Worm (Caenorhabditis elegans) whole organism, dauer: ENCODE data around the gene daf-5.
"Not testable (repeated sequence)": the region's sequence is repeated elsewhere in the genome, so short reads cannot be mapped to it uniquely, and the experiment has no call there.

Experiments used
- unc-62 ChIP-seq: sonication (generic microtip); optimal IDR thresholded peaks from 2 replicates; lab custom pipeline; 2017; ENCODE audit warnings: missing biosample characterization, missing genetic modification reagents, missing genetic modification characterization

The daf-5 gene

ce11 chrII:14037484-14038303 lies 14.4 kb downstream of the daf-5 start:
- TF ChIP-seq unc-62 = no peak

DNA sequence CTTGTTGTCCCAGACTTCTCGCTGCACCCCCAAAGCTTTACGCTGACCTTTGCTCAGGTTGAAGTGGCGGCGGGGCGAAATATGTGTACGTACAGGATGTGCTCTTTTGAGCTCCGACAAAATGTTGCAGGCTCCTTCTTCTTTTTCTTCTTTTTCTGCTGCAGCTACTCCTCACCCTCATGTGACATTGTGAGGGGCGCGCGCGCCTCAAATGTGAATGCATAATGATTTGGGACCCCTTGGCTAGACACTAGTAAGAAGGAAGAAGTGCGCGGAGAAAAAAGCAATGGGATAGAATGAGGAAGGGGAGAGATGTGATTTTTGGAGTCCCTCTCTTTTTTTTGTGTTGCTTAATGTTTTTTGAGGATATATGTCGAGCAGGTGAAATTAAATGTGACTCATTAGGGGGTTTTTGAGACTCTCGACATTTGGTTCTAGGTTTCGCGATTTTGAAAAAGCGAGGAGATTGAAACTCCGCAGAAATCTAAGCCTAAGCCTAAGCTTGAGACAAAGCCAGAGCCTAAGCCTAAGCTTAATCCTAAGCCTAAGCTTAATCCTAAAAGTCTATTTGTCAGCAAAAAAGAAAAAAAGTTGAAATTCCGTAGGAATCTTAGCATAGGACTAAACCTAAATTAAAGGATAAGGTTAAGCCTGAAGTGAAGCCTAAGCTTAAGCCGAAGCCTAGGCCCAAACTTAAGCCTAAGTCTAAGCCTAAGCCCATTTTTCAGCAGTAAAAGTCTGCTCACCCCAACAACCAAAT lies 15.2 kb downstream of the daf-5 start:
- TF ChIP-seq unc-62 = no peak

DNA sequence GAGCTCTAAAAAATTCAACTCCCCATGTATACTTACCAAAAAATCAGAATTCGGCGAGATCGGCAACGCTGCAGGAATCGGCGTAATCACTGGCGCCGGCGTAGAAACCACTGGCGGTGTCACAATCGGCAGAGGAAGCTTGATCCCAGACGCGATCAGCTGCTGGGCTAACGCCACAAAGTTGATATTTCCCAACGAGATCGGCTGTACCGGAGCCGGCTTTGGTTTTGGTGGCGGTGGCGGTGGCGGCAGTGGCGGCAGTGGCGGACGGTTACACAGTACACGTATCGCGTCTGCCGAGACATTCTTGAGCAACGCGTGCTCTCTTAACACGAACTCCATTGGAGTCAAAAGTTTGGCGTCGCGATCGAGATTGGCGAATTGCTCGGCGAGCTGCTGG lies 17.5 kb downstream of the daf-5 start:
- no peak for TF ChIP-seq unc-62

- no peak for TF ChIP-seq unc-62
Measured at ce11 chrII:14032705-14033104, 19.4 kb downstream of the daf-5 start.

DNA sequence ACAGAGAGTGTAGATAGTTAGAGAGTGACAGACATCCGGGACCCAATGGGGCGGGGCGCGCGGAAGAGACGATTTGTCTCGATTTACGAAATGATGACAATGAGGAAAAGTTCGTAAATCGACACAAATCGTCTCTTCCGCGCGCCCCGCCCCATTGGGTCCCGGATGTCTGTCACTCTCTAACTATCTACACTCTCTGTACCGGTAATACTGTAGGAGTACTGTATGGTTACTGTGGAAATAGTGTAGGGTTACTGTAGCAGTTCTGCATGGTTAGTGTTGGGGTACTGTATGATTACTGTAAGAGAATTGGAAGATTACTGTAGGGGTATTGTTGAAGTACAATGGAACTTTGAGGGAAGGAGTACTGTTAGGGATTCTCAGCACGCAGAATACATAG lies 30.9 kb downstream of the daf-5 start, which contains the start of gene F01D5.10:
Gene F01D5.10 (minus strand): TSS at position 101 of the 400 bp plus-strand sequence.
- TF ChIP-seq unc-62 = not testable (repeated sequence)

ce11 chrII:14018887-14019286 lies 33.2 kb downstream of the daf-5 start:
- TF ChIP-seq unc-62 = no peak

ce11 chrII:14018192-14018591 lies 33.9 kb downstream of the daf-5 start:
- TF ChIP-seq unc-62 = no peak

DNA sequence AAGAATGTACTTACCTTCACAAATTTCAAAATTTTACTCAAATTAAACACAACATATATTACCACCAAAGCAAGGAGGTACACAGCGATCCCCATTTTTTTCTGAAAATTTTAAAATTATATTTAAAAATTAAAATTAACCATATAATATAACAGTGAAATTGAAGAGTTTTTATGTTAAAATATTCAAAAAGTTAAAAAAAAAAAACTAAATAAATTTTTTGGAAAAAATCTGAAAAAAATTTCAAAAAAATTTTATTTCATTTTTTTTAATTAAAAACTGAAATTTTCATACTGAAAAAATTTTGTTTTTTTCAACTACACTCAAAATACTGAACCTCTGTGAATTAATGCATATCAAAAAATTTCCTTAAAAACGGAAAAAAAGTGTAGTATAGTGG lies 35.2 kb downstream of the daf-5 start, which contains the start of gene cyp-37A1:
Gene cyp-37A1 (minus strand): TSS at position 101 of the 400 bp plus-strand sequence.
- TF ChIP-seq unc-62 = no peak

DNA sequence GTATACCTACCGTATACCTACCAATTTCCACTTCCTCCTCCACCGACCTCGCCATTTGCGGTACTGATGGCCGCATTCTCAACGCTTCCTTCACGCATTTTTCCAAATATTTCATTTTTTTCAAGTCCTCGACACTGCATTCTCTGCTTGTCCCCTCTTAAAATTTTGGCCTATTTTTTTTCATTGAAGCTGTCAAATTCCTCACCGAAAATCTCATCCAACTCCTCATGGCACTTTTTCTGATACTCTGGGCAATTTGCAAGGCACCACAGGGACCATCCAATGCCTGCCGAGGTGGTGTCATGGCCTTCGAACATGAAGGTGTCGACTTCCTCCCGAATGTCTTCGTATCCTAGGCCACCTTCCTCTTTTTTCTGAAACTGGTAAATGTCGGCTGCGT lies 37.5 kb downstream of the daf-5 start:
- TF ChIP-seq unc-62 = no peak

ce11 chrII:14010656-14011376 lies 41.3 kb downstream of the daf-5 start, which contains the start of gene F01D5.8:
Gene F01D5.8 (plus strand): TSS chrII:14010706.
- TF ChIP-seq unc-62 = no peak

DNA sequence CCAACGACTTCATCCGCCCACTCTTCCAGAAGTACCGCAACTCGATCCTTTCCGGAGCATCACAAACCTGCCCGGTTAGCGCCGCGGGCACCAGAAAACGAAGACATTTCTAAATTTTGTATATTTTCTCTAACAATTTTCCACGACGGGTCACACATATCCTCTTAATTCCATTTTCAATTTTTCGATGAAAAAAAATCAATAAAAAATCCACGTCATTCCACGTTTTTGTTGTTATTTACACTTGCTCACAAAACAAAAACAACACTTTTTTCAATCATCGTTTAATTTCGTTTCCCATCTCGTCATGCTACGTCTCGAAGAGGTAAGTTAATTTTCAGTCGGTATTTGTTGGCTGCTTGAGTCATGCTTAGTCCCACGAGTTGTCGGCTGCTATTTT lies 43.7 kb downstream of the daf-5 start, which contains the start of gene F01D5.7:
Gene F01D5.7 (plus strand): TSS at position 301 of the 400 bp plus-strand sequence.
- no peak for TF ChIP-seq unc-62

ce11 chrII:14006210-14006609 lies 45.9 kb downstream of the daf-5 start, which contains the start of gene F01D5.6:
Gene F01D5.6 (plus strand): TSS chrII:14006510.
- TF ChIP-seq unc-62 = no peak

ce11 chrII:14005183-14005582 lies 46.9 kb downstream of the daf-5 start:
- TF ChIP-seq unc-62 = no peak

DNA sequence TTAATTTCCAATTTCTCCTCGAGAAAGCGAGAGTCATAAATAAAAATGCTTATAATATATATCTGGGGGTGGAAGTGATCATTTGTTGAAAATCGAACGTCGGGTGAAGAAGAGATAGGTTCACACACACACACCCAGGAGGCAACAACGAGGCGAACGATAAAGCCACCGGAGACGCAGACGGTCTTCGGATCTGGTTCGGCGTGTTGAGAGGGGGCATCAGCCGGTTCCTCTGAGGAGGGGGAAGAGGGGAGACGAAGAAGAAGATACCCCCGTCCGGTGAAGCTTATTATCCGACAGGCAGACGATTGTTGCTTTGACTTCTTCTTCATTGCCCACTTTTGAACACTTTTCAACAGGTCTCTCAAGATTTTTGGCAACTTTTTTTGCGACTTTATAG lies 47.3 kb downstream of the daf-5 start:
- no peak for TF ChIP-seq unc-62

- TF ChIP-seq unc-62 = no peak
Measured at ce11 chrII:14003821-14004430, 48.2 kb downstream of the daf-5 start.

DNA sequence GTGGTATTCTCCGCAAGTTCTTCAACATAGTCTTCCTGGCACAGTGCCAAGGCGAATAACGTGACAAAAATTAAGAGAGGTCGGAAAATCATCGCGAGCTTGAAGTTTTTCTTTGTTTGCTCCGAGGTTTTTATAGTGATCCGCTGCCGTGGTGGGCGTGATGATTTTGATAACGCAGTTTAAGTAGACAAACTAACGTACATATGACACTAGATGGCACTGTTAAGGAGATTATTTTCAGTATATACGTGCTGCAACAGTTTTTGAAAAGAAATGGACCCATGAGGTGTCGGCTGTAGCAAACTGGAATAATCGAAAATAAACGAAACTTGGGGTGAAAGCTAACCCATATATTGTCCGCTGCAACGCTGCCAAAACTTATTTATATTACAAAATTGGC lies 49.9 kb downstream of the daf-5 start, which contains the start of gene F01D5.5:
Gene F01D5.5 (minus strand): TSS at position 101 of the 400 bp plus-strand sequence.
- no peak for TF ChIP-seq unc-62
